Worm (Caenorhabditis elegans): ENCODE data around the gene mltn-12.

- no peak for TF ChIP-seq nhr-237 (tag; optimal IDR thresholded peaks at IDR 0.05)
- no peak for TF ChIP-seq pqm-1 (tag; optimal IDR thresholded peaks at IDR 0.05)
- TF ChIP-seq jun-1 (tag; optimal IDR thresholded peaks at IDR 0.05), result no peak
- no peak for TF ChIP-seq unc-62 (GFP tag; optimal IDR thresholded peaks at IDR 0.05 in 1 of 2)
- TF ChIP-seq unc-62 (tag; optimal IDR thresholded peaks at IDR 0.05), result no peak
- no peak for TF ChIP-seq ama-1 (optimal IDR thresholded peaks at IDR 0.05)
- TF ChIP-seq ceh-62 (tag; optimal IDR thresholded peaks at IDR 0.05), result no peak
Measured at ce11 chrIV:8978047-8978446, 14.8 kb upstream of the mltn-12 start.

All from whole organism, L4 larva.